Worm (Caenorhabditis elegans): Measurements from ENCODE around the gene nra-1.

DNA sequence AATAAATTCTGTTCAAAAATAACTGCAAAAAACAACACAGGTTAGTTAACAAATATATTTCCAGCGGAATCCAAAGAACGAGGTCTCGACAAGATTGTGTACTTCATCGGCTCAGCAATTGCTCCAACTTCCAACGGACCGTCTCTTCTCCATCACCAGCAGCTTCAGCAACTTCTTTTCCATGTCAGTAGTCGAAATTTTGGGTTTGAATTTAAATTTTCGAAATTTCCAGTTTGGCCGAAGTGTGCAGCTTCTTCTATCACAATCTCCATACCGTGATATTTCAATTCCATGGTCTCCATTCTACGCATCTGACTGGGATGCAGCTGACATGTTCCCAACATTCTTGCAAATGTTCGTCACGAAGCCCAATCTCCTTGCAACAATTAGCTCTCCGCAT, 30.6 kb downstream of the nra-1 start:
- TF ChIP-seq ceh-24 (tag; optimal IDR thresholded peaks at IDR 0.05), result no peak
- TF ChIP-seq ama-1 (optimal IDR thresholded peaks at IDR 0.05), result no peak
- no peak for TF ChIP-seq ceh-48 (tag; optimal IDR thresholded peaks at IDR 0.05)
- TF ChIP-seq lin-11 (tag; optimal IDR thresholded peaks at IDR 0.05), result no peak
- no peak for TF ChIP-seq ets-4 (tag; optimal IDR thresholded peaks at IDR 0.05)
- no peak for TF ChIP-seq npax-4 (tag; optimal IDR thresholded peaks at IDR 0.05)
- TF ChIP-seq hlh-13 (GFP tag; optimal IDR thresholded peaks at IDR 0.05), result no peak
- no peak for TF ChIP-seq pqm-1 (tag; optimal IDR thresholded peaks at IDR 0.05)
- no peak for TF ChIP-seq ceh-34 (tag; optimal IDR thresholded peaks at IDR 0.05)
- TF ChIP-seq ceh-31 (tag; optimal IDR thresholded peaks at IDR 0.05), result no peak
- TF ChIP-seq ttx-3 (tag; optimal IDR thresholded peaks at IDR 0.05), result no peak
- no peak for TF ChIP-seq ceh-19 (GFP tag; optimal IDR thresholded peaks at IDR 0.05)
- TF ChIP-seq lim-6 (tag; optimal IDR thresholded peaks at IDR 0.05), result no peak

Data from whole organism, late embryonic.